Fruit fly (Drosophila melanogaster) whole organism, embryonic: ENCODE results near the gene mRpS2.

Experiments
- Abd-B ChIP-seq: fragments of 200-800 bp; sonication (Bioruptor generic); optimal IDR thresholded peaks from 2 replicates; lab custom pipeline; 2018; ENCODE audit warnings: missing biosample characterization, mild to moderate bottlenecking, missing genetic modification characterization, moderate library complexity
- Atf6 ChIP-seq: fragments of 200-800 bp; sonication (Bioruptor generic); IDR thresholded peaks from 2 replicates; pipeline ENCODE4 v1.3.6; 2022; ENCODE audit warnings: missing biosample characterization, missing genetic modification characterization
- Awh ChIP-seq: fragments of 200-800 bp; sonication (Bioruptor generic); IDR thresholded peaks from 2 replicates; pipeline ENCODE4, ENCODE4 v1.3.6; 2022; ENCODE audit warnings: missing biosample characterization, missing genetic modification characterization
- CG10274 ChIP-seq: fragments of 200-800 bp; sonication (Bioruptor generic); optimal IDR thresholded peaks from 3 replicates; lab custom pipeline; 2017; ENCODE audit warnings: missing biosample characterization, mild to moderate bottlenecking, missing genetic modification characterization
- CG10462 ChIP-seq: fragments of 200-800 bp; sonication (Bioruptor generic); optimal IDR thresholded peaks from 2 replicates; lab custom pipeline; 2016; ENCODE audit warnings: missing biosample characterization, missing genetic modification characterization
- CG11085 ChIP-seq: fragments of 200-800 bp; sonication (Bioruptor generic); IDR thresholded peaks from 2 replicates; pipeline ENCODE4 v1.3.6; 2022; ENCODE audit warnings: missing biosample characterization, missing genetic modification characterization
- CG11696 ChIP-seq: fragments of 200-800 bp; sonication (Bioruptor generic); IDR thresholded peaks from 2 replicates; pipeline ENCODE4 v1.3.6; 2022; ENCODE audit warnings: missing biosample characterization, missing genetic modification characterization
- CG13123 ChIP-seq: fragments of 200-800 bp; sonication (Bioruptor generic); optimal IDR thresholded peaks from 2 replicates; lab custom pipeline; 2016; ENCODE audit warnings: missing biosample characterization, missing genetic modification characterization
- CG13287 ChIP-seq: fragments of 200-800 bp; sonication (Bioruptor generic); IDR thresholded peaks from 2 replicates; pipeline ENCODE4 v1.3.6; 2022; ENCODE audit warnings: missing biosample characterization, missing genetic modification characterization; ENCODE audit not compliant: partially characterized antibody
- CG13894 ChIP-seq: fragments of 200-800 bp; sonication (Bioruptor generic); optimal IDR thresholded peaks from 3 replicates; lab custom pipeline; 2018; ENCODE audit warnings: missing biosample characterization, mild to moderate bottlenecking, missing genetic modification characterization, moderate library complexity
- CG14014 ChIP-seq: fragments of 200-800 bp; sonication (Bioruptor generic); IDR thresholded peaks from 2 replicates; pipeline ENCODE4 v1.3.6; 2022; ENCODE audit warnings: missing biosample characterization, missing genetic modification characterization
- CG14860 ChIP-seq: fragments of 200-800 bp; sonication (Bioruptor generic); IDR thresholded peaks from 3 replicates; pipeline ENCODE4 v1.3.6; 2022; ENCODE audit warnings: missing biosample characterization, missing genetic modification characterization; ENCODE audit not compliant: partially characterized antibody
- CG15514 ChIP-seq: fragments of 200-800 bp; sonication (Bioruptor generic); optimal IDR thresholded peaks from 3 replicates; lab custom pipeline; 2017; ENCODE audit warnings: missing biosample characterization, missing genetic modification characterization, mild to moderate bottlenecking, moderate library complexity, missing genetic modification reagents
- CG15696 ChIP-seq: fragments of 200-800 bp; sonication (Bioruptor generic); optimal IDR thresholded peaks from 2 replicates; lab custom pipeline; 2019; ENCODE audit warnings: missing biosample characterization, mild to moderate bottlenecking, missing genetic modification characterization, moderate library complexity
- CG2199 ChIP-seq: fragments of 200-800 bp; sonication (Bioruptor generic); IDR thresholded peaks from 3 replicates; pipeline ENCODE4 v1.3.6; 2022; ENCODE audit warnings: missing biosample characterization, missing genetic modification characterization
- CG31441 ChIP-seq: fragments of 200-800 bp; sonication (Bioruptor generic); IDR thresholded peaks from 2 replicates; pipeline ENCODE4 v1.3.6; 2022; ENCODE audit warnings: missing biosample characterization, missing genetic modification characterization
- CG6689 ChIP-seq: fragments of 200-800 bp; sonication (Bioruptor generic); IDR thresholded peaks from 2 replicates; pipeline ENCODE4 v1.3.6; 2022; ENCODE audit warnings: missing biosample characterization, missing genetic modification characterization
- CG7928 ChIP-seq: fragments of 200-800 bp; sonication (Bioruptor generic); optimal IDR thresholded peaks from 2 replicates; lab custom pipeline; 2017; ENCODE audit warnings: missing biosample characterization, mild to moderate bottlenecking, missing genetic modification characterization
- CG8765 ChIP-seq: fragments of 200-800 bp; sonication (Bioruptor generic); IDR thresholded peaks from 2 replicates; pipeline ENCODE4 v1.3.6; 2022; ENCODE audit warnings: missing biosample characterization, missing genetic modification characterization
- CG9797 ChIP-seq: fragments of 200-800 bp; sonication (Bioruptor generic); optimal IDR thresholded peaks from 3 replicates; lab custom pipeline; 2018; ENCODE audit warnings: missing biosample characterization, mild to moderate bottlenecking, missing genetic modification characterization
- CrebB ChIP-seq: fragments of 200-800 bp; sonication (Bioruptor generic); optimal IDR thresholded peaks from 3 replicates; lab custom pipeline; 2018; ENCODE audit warnings: missing biosample characterization, mild to moderate bottlenecking, missing genetic modification characterization
- ERR ChIP-seq: fragments of 200-800 bp; sonication (Bioruptor generic); optimal IDR thresholded peaks from 2 replicates; lab custom pipeline; 2016; ENCODE audit warnings: missing biosample characterization, missing genetic modification characterization
- Ets65A ChIP-seq: fragments of 200-800 bp; sonication (Bioruptor generic); peaks from one replicate; lab custom pipeline; 2016; ENCODE audit warnings: missing biosample characterization, missing genetic modification characterization
- Hsf ChIP-seq: fragments of 200-800 bp; sonication (Bioruptor generic); optimal IDR thresholded peaks from 3 replicates; lab custom pipeline; 2016; ENCODE audit warnings: missing biosample characterization, missing genetic modification characterization
- Kr ChIP-seq: fragments of 200-800 bp; sonication (Bioruptor generic); optimal IDR thresholded peaks from 2 replicates; lab custom pipeline; 2017; ENCODE audit warnings: missing biosample characterization, mild to moderate bottlenecking, missing genetic modification characterization
- MESR4 ChIP-seq: fragments of 200-800 bp; sonication (Bioruptor generic); optimal IDR thresholded peaks from 2 replicates; lab custom pipeline; 2018; ENCODE audit warnings: missing biosample characterization, mild to moderate bottlenecking, missing genetic modification characterization, moderate library complexity
- Neu2 ChIP-seq: fragments of 200-800 bp; sonication (Bioruptor generic); optimal IDR thresholded peaks from 3 replicates; lab custom pipeline; 2016; ENCODE audit warnings: missing biosample characterization, missing genetic modification characterization, borderline replicate concordance
- NfI ChIP-seq: fragments of 200-800 bp; sonication (Bioruptor generic); optimal IDR thresholded peaks from 3 replicates; lab custom pipeline; 2018; ENCODE audit warnings: missing biosample characterization, mild to moderate bottlenecking, missing genetic modification characterization, moderate library complexity
- Opbp ChIP-seq: fragments of 200-800 bp; sonication (Bioruptor generic); IDR thresholded peaks from 3 replicates; pipeline ENCODE4 v1.3.6; 2022; ENCODE audit warnings: missing biosample characterization, missing genetic modification characterization; ENCODE audit not compliant: partially characterized antibody
- Optix ChIP-seq: fragments of 200-800 bp; sonication (Bioruptor generic); IDR thresholded peaks from 3 replicates; pipeline ENCODE4 v1.3.6; 2022; ENCODE audit warnings: missing biosample characterization, missing genetic modification characterization
- Sry-β ChIP-seq: fragments of 200-800 bp; sonication (Bioruptor generic); optimal IDR thresholded peaks from 2 replicates; lab custom pipeline; 2018; ENCODE audit warnings: missing biosample characterization, mild to moderate bottlenecking, missing genetic modification characterization, moderate library complexity
- Taf1 ChIP-seq: fragments of 200-800 bp; sonication (Bioruptor generic); IDR thresholded peaks from 2 replicates; pipeline ENCODE4 v1.3.6; 2022; ENCODE audit warnings: missing biosample characterization, missing genetic modification characterization
- ara ChIP-seq: fragments of 200-800 bp; sonication (Bioruptor generic); IDR thresholded peaks from 2 replicates; pipeline ENCODE4 v1.3.6; 2022; ENCODE audit warnings: missing biosample characterization, missing genetic modification characterization
- ato ChIP-seq: fragments of 200-800 bp; sonication (Bioruptor generic); IDR thresholded peaks from 2 replicates; pipeline ENCODE4 v1.3.6; 2022; ENCODE audit warnings: missing biosample characterization, missing genetic modification characterization; ENCODE audit not compliant: partially characterized antibody
- bigmax ChIP-seq: fragments of 200-800 bp; sonication (Bioruptor generic); optimal IDR thresholded peaks from 2 replicates; lab custom pipeline; 2018; ENCODE audit warnings: missing biosample characterization, mild to moderate bottlenecking, missing genetic modification characterization
- br ChIP-seq: fragments of >200 bp; optimal IDR thresholded peaks from 2 replicates; lab custom pipeline; 2017
- cato ChIP-seq: fragments of 200-800 bp; sonication (Bioruptor generic); optimal IDR thresholded peaks from 2 replicates; lab custom pipeline; 2016; ENCODE audit warnings: missing biosample characterization, missing genetic modification characterization, borderline replicate concordance
- caup ChIP-seq: fragments of 200-800 bp; sonication (Bioruptor generic); optimal IDR thresholded peaks from 3 replicates; lab custom pipeline; 2017; ENCODE audit warnings: missing biosample characterization, mild to moderate bottlenecking, missing genetic modification characterization, moderate library complexity; ENCODE audit not compliant: severe bottlenecking
- chm ChIP-seq: fragments of 200-800 bp; sonication (Bioruptor generic); IDR thresholded peaks from 2 replicates; pipeline ENCODE4 v1.3.6; 2022; ENCODE audit warnings: missing biosample characterization, missing genetic modification characterization
- dpn ChIP-seq, 2 experiments: fragments of 200-800 bp; sonication (Bioruptor generic); optimal IDR thresholded peaks; 3 replicates each; lab custom pipeline; 2016; ENCODE audit warnings: missing biosample characterization in 2 of 2, missing genetic modification characterization in 2 of 2
- exex ChIP-seq: fragments of 200-800 bp; sonication (Bioruptor generic); optimal IDR thresholded peaks from 4 replicates; lab custom pipeline; 2018; ENCODE audit warnings: missing biosample characterization, mild to moderate bottlenecking, missing genetic modification characterization, moderate library complexity
- fd96Cb ChIP-seq: fragments of 200-800 bp; sonication (Bioruptor generic); optimal IDR thresholded peaks from 2 replicates; lab custom pipeline; 2018; ENCODE audit warnings: missing biosample characterization, mild to moderate bottlenecking, missing genetic modification characterization, moderate library complexity
- gcm2 ChIP-seq: fragments of 200-800 bp; sonication (Bioruptor generic); optimal IDR thresholded peaks from 2 replicates; lab custom pipeline; 2016; ENCODE audit warnings: missing biosample characterization, missing genetic modification characterization
- her ChIP-seq: fragments of 200-800 bp; sonication (Bioruptor generic); optimal IDR thresholded peaks from 2 replicates; lab custom pipeline; 2016; ENCODE audit warnings: missing biosample characterization, missing genetic modification characterization
- ind ChIP-seq: fragments of 200-800 bp; sonication (Bioruptor generic); optimal IDR thresholded peaks from 3 replicates; lab custom pipeline; 2016; ENCODE audit warnings: missing biosample characterization, missing genetic modification characterization
- jigr1 ChIP-seq: fragments of 200-800 bp; sonication (Bioruptor generic); IDR thresholded peaks from 3 replicates; pipeline ENCODE4 v1.3.6; 2022; ENCODE audit warnings: missing biosample characterization, missing genetic modification characterization
- jumu ChIP-seq: fragments of 200-800 bp; sonication (Bioruptor generic); optimal IDR thresholded peaks from 3 replicates; lab custom pipeline; 2016; ENCODE audit warnings: missing biosample characterization, missing genetic modification characterization
- pum ChIP-seq: fragments of 200-800 bp; sonication (Bioruptor generic); optimal IDR thresholded peaks from 2 replicates; lab custom pipeline; 2016; ENCODE audit warnings: missing biosample characterization, missing genetic modification characterization
- slou ChIP-seq: fragments of 200-800 bp; sonication (Bioruptor generic); optimal IDR thresholded peaks from 3 replicates; lab custom pipeline; 2016; ENCODE audit warnings: missing biosample characterization, missing genetic modification characterization
- slp2 ChIP-seq: fragments of 200-800 bp; sonication (Bioruptor generic); optimal IDR thresholded peaks from 2 replicates; lab custom pipeline; 2016; ENCODE audit warnings: missing biosample characterization, missing genetic modification characterization
- vnd ChIP-seq: fragments of 200-800 bp; sonication (Bioruptor generic); IDR thresholded peaks from 3 replicates; pipeline ENCODE4 v1.3.6; 2022; ENCODE audit warnings: missing biosample characterization, missing genetic modification characterization; ENCODE audit not compliant: partially characterized antibody
- wor ChIP-seq: fragments of 200-800 bp; sonication (Bioruptor generic); IDR thresholded peaks from 2 replicates; pipeline ENCODE4 v1.3.6; 2022; ENCODE audit warnings: missing biosample characterization, missing genetic modification characterization

Gene mRpS2

dm6 chr2L:4861503-4861902 is 11.3 kb upstream of the mRpS2 start (continued):
- TF ChIP-seq CG15696 (tag; lab: Kevin White, UChicago) (no peak), CG9797 (GFP tag; lab: Kevin White, UChicago) (no peak), dpn (GFP tag; optimal IDR thresholded peaks at IDR 0.05; lab: Kevin White, UChicago) (no peak), CG10274 (GFP tag; lab: Kevin White, UChicago) (no peak), Taf1 (0 out of 2 replicates have a peak, but pooled peaks have one; percentile 15), Opbp (GFP tag; lab: Robert Waterston, UW) (no peak), fd96Cb (tag; lab: Kevin White, UChicago) (peak; percentile 38), Sry-β (no peak), Hsf (GFP tag; lab: Kevin White, UChicago) (no peak), caup (GFP tag; lab: Kevin White, UChicago) (no peak), NfI (GFP tag; lab: Kevin White, UChicago) (no peak), wor (GFP tag; lab: Robert Waterston, UW) (no peak), br (lab: Kevin White, UChicago) (no peak), cato (no peak), Optix (GFP tag; lab: Robert Waterston, UW) (peak; percentile 31; the same call in 1 of the 3 replicates), CG14860 (GFP tag; lab: Robert Waterston, UW) (no peak), CrebB (tag; lab: Kevin White, UChicago) (no peak), slou (GFP tag; lab: Kevin White, UChicago) (no peak), ara (GFP tag; lab: Robert Waterston, UW) (no peak), pum (GFP tag; lab: Kevin White, UChicago) (no peak), CG10462 (GFP tag; lab: Kevin White, UChicago) (no peak), exex (tag; lab: Kevin White, UChicago) (no peak), CG2199 (no peak), CG14014 (GFP tag; lab: Robert Waterston, UW) (peak; percentile 59; the same call in 1 of the 2 replicates), ind (peak; percentile 54), CG7928 (no peak), CG8765 (GFP tag; lab: Robert Waterston, UW) (no peak), CG13287 (GFP tag; lab: Robert Waterston, UW) (no peak), CG11696 (GFP tag; lab: Robert Waterston, UW) (peak; percentile 53; the same call in 1 of the 2 replicates), Abd-B (peak; percentile 6), bigmax (GFP tag; lab: Kevin White, UChicago) (no peak), slp2 (GFP tag; lab: Kevin White, UChicago) (no peak), ERR (GFP tag; lab: Kevin White, UChicago) (no peak), her (GFP tag; lab: Kevin White, UChicago) (no peak), vnd (no peak), jigr1 (GFP tag; lab: Robert Waterston, UW) (peak; percentile 33; the same call in 1 of the 3 replicates), CG11085 (GFP tag; lab: Robert Waterston, UW) (no peak), CG15514 (peak; percentile 36), Ets65A (GFP tag; lab: Kevin White, UChicago) (peak; percentile 51), CG13894 (peak; percentile 37), CG31441 (GFP tag; lab: Robert Waterston, UW) (no peak), chm (no peak), jumu (GFP tag; lab: Kevin White, UChicago) (no peak), Neu2 (no peak), CG13123 (GFP tag; lab: Kevin White, UChicago) (no peak), Atf6 (GFP tag; lab: Robert Waterston, UW) (0 out of 2 replicates have a peak, but pooled peaks have one; percentile 33), Awh (GFP tag; lab: Robert Waterston, UW) (no peak), gcm2 (GFP tag; lab: Kevin White, UChicago) (no peak), ato (GFP tag; lab: Robert Waterston, UW) (no peak), Kr (GFP tag; lab: Kevin White, UChicago) (no peak), MESR4 (GFP tag; lab: Kevin White, UChicago) (no peak), CG6689 (GFP tag; lab: Robert Waterston, UW) (peak; percentile 65)
